Worm (Caenorhabditis elegans): Measurements from ENCODE around the gene prp-18.

prp-18 gene

ce11 chrIV:9928180-9928896 is 44.2 kb upstream of the prp-18 start, which contains the start of gene dur-1 (continued):
- TF ChIP-seq egl-27 (tag; optimal IDR thresholded peaks at IDR 0.05): no peak
- no peak for TF ChIP-seq dmd-6 (GFP tag; IDR thresholded peaks at IDR 0.05)
- no peak for TF ChIP-seq set-16 (GFP tag; IDR thresholded peaks at IDR 0.05)
- TF ChIP-seq php-3 (GFP tag; IDR thresholded peaks at IDR 0.05): no peak
- no peak for TF ChIP-seq D1046.2 (GFP tag; IDR thresholded peaks at IDR 0.05)
- peak; percentile 10 for TF ChIP-seq hlh-11 (tag; optimal IDR thresholded peaks at IDR 0.05)
- TF ChIP-seq nhr-11 (tag; optimal IDR thresholded peaks at IDR 0.05): peak; percentile 67
- TF ChIP-seq pqm-1 (tag; optimal IDR thresholded peaks at IDR 0.05): no peak
- no peak for TF ChIP-seq snpc-1.2 (GFP tag; IDR thresholded peaks at IDR 0.05)
- no peak for TF ChIP-seq ztf-11 (tag; optimal IDR thresholded peaks at IDR 0.05)

- TF ChIP-seq ceh-20 (GFP tag; IDR thresholded peaks at IDR 0.05) (no peak), unc-62 (GFP tag; optimal IDR thresholded peaks at IDR 0.05 in 1 of 2) (peak in 1 of 2 experiments; percentile 96), unc-62 (tag; optimal IDR thresholded peaks at IDR 0.05) (no peak), pqm-1 (tag; optimal IDR thresholded peaks at IDR 0.05) (no peak), daf-8 (GFP tag; IDR thresholded peaks at IDR 0.05) (no peak)
Measured at ce11 chrIV:9924419-9924818, 40.2 kb upstream of the prp-18 start.

DNA sequence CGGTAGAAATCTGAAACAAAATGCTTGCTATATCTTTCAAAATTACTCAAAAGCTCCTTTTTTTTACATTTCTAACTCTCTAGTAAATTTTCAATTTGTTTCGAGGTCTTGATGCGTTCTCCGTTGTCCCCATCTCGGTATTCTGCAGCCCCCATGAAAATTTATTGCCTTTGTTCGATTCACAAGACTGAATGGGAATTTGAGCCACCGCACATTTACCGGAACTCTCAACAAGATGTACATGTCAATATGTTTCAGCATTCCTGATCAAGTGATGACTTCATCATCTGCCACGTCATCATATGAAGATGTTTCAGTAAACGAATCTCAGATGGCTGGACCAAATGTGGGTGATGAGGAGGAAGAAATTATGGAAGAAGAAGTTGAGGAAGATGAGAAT is 36.2 kb upstream of the prp-18 start:
- TF ChIP-seq set-16 (GFP tag; IDR thresholded peaks at IDR 0.05) (no peak), aha-1 (tag) (peak; percentile 94), unc-62 (GFP tag; optimal IDR thresholded peaks at IDR 0.05 in 1 of 2) (peak in 1 of 2 experiments; percentile 82), unc-62 (tag; optimal IDR thresholded peaks at IDR 0.05) (no peak)

DNA sequence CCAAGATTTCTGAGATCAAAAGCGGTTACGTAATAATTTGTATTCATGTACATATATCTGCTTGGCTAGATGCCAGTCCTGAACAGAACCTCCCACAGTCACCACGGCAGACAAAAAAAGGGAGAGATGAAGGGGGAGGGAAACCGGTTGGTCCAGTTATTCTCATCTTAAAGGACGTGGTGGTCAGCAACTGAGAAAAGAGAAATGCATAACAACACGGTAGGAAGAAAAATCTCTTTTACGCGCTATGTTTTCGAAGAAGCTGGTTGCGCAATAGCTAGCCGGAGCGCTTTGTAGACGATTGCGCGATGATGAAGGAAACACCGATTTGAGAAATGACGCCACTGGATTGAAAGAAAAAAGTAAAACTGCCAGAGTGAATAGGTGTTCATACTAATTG is 33.8 kb upstream of the prp-18 start:
- TF ChIP-seq ztf-11 (tag; optimal IDR thresholded peaks at IDR 0.05) (no peak), mxl-2 (GFP tag; conservative IDR thresholded peaks at IDR 0.05) (no peak), aly-2 (tag; optimal IDR thresholded peaks at IDR 0.05) (no peak), nhr-28 (tag; optimal IDR thresholded peaks at IDR 0.05) (peak; percentile 1), T26A8.4 (GFP tag; IDR thresholded peaks at IDR 0.05) (no peak), R02D3.7 (tag; optimal IDR thresholded peaks at IDR 0.05) (no peak), vab-7 (GFP tag; IDR thresholded peaks at IDR 0.05) (no peak), jun-1 (tag; optimal IDR thresholded peaks at IDR 0.05) (no peak), attf-4 (tag; optimal IDR thresholded peaks at IDR 0.05) (no peak), cey-2 (tag; optimal IDR thresholded peaks at IDR 0.05; ENCODE audit: borderline replicate concordance, insufficient read depth) (no peak), hlh-11 (tag; optimal IDR thresholded peaks at IDR 0.05) (peak; percentile 37), snpc-1.2 (GFP tag; IDR thresholded peaks at IDR 0.05) (no peak), nhr-11 (tag; optimal IDR thresholded peaks at IDR 0.05) (no peak), nhr-237 (tag; optimal IDR thresholded peaks at IDR 0.05) (no peak), mxl-3 (GFP tag; optimal IDR thresholded peaks at IDR 0.05) (peak; percentile 46), madf-9 (GFP tag; conservative IDR thresholded peaks at IDR 0.05) (no peak), lim-7 (GFP tag; IDR thresholded peaks at IDR 0.05) (no peak), egl-43 (GFP tag; IDR thresholded peaks at IDR 0.05) (no peak), mdl-1 (tag; optimal IDR thresholded peaks at IDR 0.05) (peak in 1 of 2 experiments; percentile 7), nhr-76 (tag; optimal IDR thresholded peaks at IDR 0.05) (no peak), zfp-2 (tag; optimal IDR thresholded peaks at IDR 0.05) (no peak), egl-27 (tag; optimal IDR thresholded peaks at IDR 0.05) (no peak)

ce11 chrIV:9916224-9916623 is 32.0 kb upstream of the prp-18 start, which contains the start of gene bed-3:
bed-3 (plus strand) TSS chrIV:9916524.
- TF ChIP-seq ceh-62 (tag; optimal IDR thresholded peaks at IDR 0.05) (no peak), F44E2.7 (GFP tag; IDR thresholded peaks at IDR 0.05) (no peak), madf-9 (GFP tag; conservative IDR thresholded peaks at IDR 0.05) (no peak), nhr-237 (tag; optimal IDR thresholded peaks at IDR 0.05) (no peak), spr-3 (GFP tag; optimal IDR thresholded peaks at IDR 0.05) (no peak)
